Worm (Caenorhabditis elegans) whole organism, early embryonic: ENCODE data around the gene T09D3.9.

Experiments
- B0310.2 ChIP-seq: sonication (generic microtip); optimal IDR thresholded peaks from 2 replicates; lab custom pipeline; 2016; ENCODE audit warnings: mild to moderate bottlenecking, missing genetic modification characterization, missing compliant biosample characterization
- F13C5.2 ChIP-seq: sonication (generic microtip); optimal IDR thresholded peaks from 2 replicates; lab custom pipeline; 2017; ENCODE audit warnings: mild to moderate bottlenecking, missing genetic modification characterization, inconsistent platforms, missing compliant biosample characterization
- aly-1 ChIP-seq: sonication (generic microtip); optimal IDR thresholded peaks from 2 replicates; lab custom pipeline; 2016; ENCODE audit warnings: missing genetic modification characterization, missing compliant biosample characterization
- ama-1 ChIP-seq: fragments of 150-350 bp; optimal IDR thresholded peaks from 2 replicates; lab custom pipeline; 2014
- ceh-13 ChIP-seq: fragments of 200-800 bp; sonication (Bioruptor generic); optimal IDR thresholded peaks from 2 replicates; lab custom pipeline; 2018; ENCODE audit warnings: mild to moderate bottlenecking, missing genetic modification characterization, missing compliant biosample characterization
- ceh-36 ChIP-seq: sonication (generic microtip); optimal IDR thresholded peaks from 2 replicates; lab custom pipeline; 2016; ENCODE audit warnings: missing genetic modification characterization, inconsistent platforms, missing compliant biosample characterization
- ets-7 ChIP-seq: sonication (generic microtip); optimal IDR thresholded peaks from 2 replicates; lab custom pipeline; 2016; ENCODE audit warnings: missing genotype, missing genetic modification characterization, missing compliant biosample characterization
- flt-1 ChIP-seq: fragments of 200-800 bp; sonication (Bioruptor generic); IDR thresholded peaks from 2 replicates; pipeline ENCODE4 v1.3.6; 2022; ENCODE audit warnings: missing genetic modification characterization, missing compliant biosample characterization
- hmbx-1 ChIP-seq: sonication (generic microtip); optimal IDR thresholded peaks from 2 replicates; lab custom pipeline; 2016; ENCODE audit warnings: mild to moderate bottlenecking, missing genetic modification characterization, missing compliant biosample characterization
- hmg-4 ChIP-seq: fragments of 200-800 bp; sonication (Bioruptor generic); optimal IDR thresholded peaks from 2 replicates; lab custom pipeline; 2018; ENCODE audit warnings: mild to moderate bottlenecking, missing genetic modification characterization, missing compliant biosample characterization
- hnd-1 ChIP-seq: sonication (generic microtip); optimal IDR thresholded peaks from 2 replicates; lab custom pipeline; 2016; ENCODE audit warnings: missing genetic modification characterization, missing compliant biosample characterization
- pes-1 ChIP-seq: fragments of 200-800 bp; sonication (Bioruptor generic); IDR thresholded peaks from 2 replicates; pipeline ENCODE4 v1.3.6; 2022; ENCODE audit warnings: missing genetic modification reagents, missing genetic modification characterization, missing compliant biosample characterization
- scrt-1 ChIP-seq: fragments of 200-800 bp; sonication (Bioruptor generic); IDR thresholded peaks from 2 replicates; pipeline ENCODE4 v1.3.6; 2022; ENCODE audit warnings: missing genetic modification characterization, missing compliant biosample characterization
- sea-1 ChIP-seq: fragments of 200-800 bp; sonication (Bioruptor generic); conservative IDR thresholded peaks from 2 replicates; pipeline ENCODE4 v1.3.6; 2022; ENCODE audit warnings: missing genetic modification characterization, missing compliant biosample characterization
- tbx-11 ChIP-seq: fragments of 200-800 bp; sonication (Bioruptor generic); IDR thresholded peaks from 2 replicates; pipeline ENCODE4 v1.3.6; 2022; ENCODE audit warnings: missing genetic modification characterization, missing compliant biosample characterization
- tbx-37 ChIP-seq: fragments of 200-800 bp; sonication (Bioruptor generic); conservative IDR thresholded peaks from 2 replicates; pipeline ENCODE4 v1.3.6; 2022; ENCODE audit warnings: missing genetic modification reagents, missing genetic modification characterization, missing compliant biosample characterization
- tra-4 ChIP-seq: sonication (generic microtip); optimal IDR thresholded peaks from 2 replicates; lab custom pipeline; 2017; ENCODE audit warnings: missing genetic modification characterization, missing compliant biosample characterization

The T09D3.9 gene

ce11 chrV:5368792-5369191 is at the start of gene T09D3.9:
TSS of gene T09D3.9 (minus strand) at chrV:5368892.
- TF ChIP-seq hnd-1 (tag; lab: Kevin White, UChicago) (no peak), ceh-13 (no peak), tbx-11 (no peak), hmg-4 (no peak), B0310.2 (tag; lab: Kevin White, UChicago) (no peak), sea-1 (GFP tag; lab: Robert Waterston, UW) (no peak), ceh-36 (tag; lab: Kevin White, UChicago) (no peak), scrt-1 (GFP tag; lab: Robert Waterston, UW) (no peak), ets-7 (tag; lab: Kevin White, UChicago) (no peak), pes-1 (GFP tag; lab: Robert Waterston, UW) (no peak), ama-1 (lab: Kevin White, UChicago) (no peak), tra-4 (tag; lab: Kevin White, UChicago) (no peak), hmbx-1 (no peak), F13C5.2 (tag; lab: Kevin White, UChicago) (no peak), flt-1 (GFP tag; lab: Robert Waterston, UW) (no peak), aly-1 (tag; lab: Kevin White, UChicago) (no peak), tbx-37 (no peak)

- TF ChIP-seq F13C5.2 (tag; lab: Kevin White, UChicago) (no peak), hmg-4 (no peak), sea-1 (GFP tag; lab: Robert Waterston, UW) (no peak), hnd-1 (tag; lab: Kevin White, UChicago) (no peak), tra-4 (tag; lab: Kevin White, UChicago) (no peak), tbx-11 (no peak), aly-1 (tag; lab: Kevin White, UChicago) (no peak), hmbx-1 (no peak), B0310.2 (tag; lab: Kevin White, UChicago) (no peak), flt-1 (GFP tag; lab: Robert Waterston, UW) (no peak), scrt-1 (GFP tag; lab: Robert Waterston, UW) (no peak), pes-1 (GFP tag; lab: Robert Waterston, UW) (no peak), ceh-13 (no peak), ets-7 (tag; lab: Kevin White, UChicago) (no peak), ama-1 (lab: Kevin White, UChicago) (no peak)
Observed at ce11 chrV:5412808-5413405, 44.2 kb upstream of the T09D3.9 start, which contains the start of gene F08F3.10. TSS of gene F08F3.10 (plus strand) at chrV:5413355.

DNA sequence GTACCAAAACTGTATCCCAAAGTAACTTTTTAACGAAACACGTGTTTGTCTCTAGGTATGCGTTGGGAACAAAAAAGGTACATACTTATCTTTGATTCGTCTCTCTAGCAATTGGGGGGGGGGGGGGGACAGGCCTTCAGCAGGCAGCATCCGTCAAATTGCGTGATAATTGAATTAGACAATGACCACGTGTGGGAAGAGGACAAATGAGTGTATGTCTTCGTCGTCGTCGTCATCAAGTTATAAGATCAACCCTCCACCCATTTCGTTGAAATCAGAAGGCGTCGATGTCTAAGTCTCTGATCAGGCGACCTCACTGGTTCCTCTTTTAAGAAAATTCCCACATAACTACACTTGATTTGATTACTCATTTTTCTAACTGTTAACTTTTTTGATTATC is 42.0 kb upstream of the T09D3.9 start, which contains the start of gene F08F3.4:
F08F3.4 (plus strand) TSS at position 277 of the 400 bp plus-strand sequence.
- TF ChIP-seq hnd-1 (tag; lab: Kevin White, UChicago) (no peak), scrt-1 (GFP tag; lab: Robert Waterston, UW) (no peak), tbx-11 (no peak), ama-1 (lab: Kevin White, UChicago) (no peak), aly-1 (tag; lab: Kevin White, UChicago) (no peak), F13C5.2 (tag; lab: Kevin White, UChicago) (no peak), pes-1 (GFP tag; lab: Robert Waterston, UW) (no peak), B0310.2 (tag; lab: Kevin White, UChicago) (no peak), sea-1 (GFP tag; lab: Robert Waterston, UW) (no peak), ceh-13 (no peak), hmbx-1 (no peak), tbx-37 (no peak)

- TF ChIP-seq ets-7 (tag; lab: Kevin White, UChicago) (no peak), ceh-36 (tag; lab: Kevin White, UChicago) (no peak), aly-1 (tag; lab: Kevin White, UChicago) (no peak), hnd-1 (tag; lab: Kevin White, UChicago) (no peak), hmg-4 (no peak), ama-1 (lab: Kevin White, UChicago) (no peak), scrt-1 (GFP tag; lab: Robert Waterston, UW) (no peak), tra-4 (tag; lab: Kevin White, UChicago) (no peak), tbx-37 (no peak), tbx-11 (no peak), B0310.2 (tag; lab: Kevin White, UChicago) (no peak)
Observed at ce11 chrV:5408921-5409320, 40.2 kb upstream of the T09D3.9 start.

DNA sequence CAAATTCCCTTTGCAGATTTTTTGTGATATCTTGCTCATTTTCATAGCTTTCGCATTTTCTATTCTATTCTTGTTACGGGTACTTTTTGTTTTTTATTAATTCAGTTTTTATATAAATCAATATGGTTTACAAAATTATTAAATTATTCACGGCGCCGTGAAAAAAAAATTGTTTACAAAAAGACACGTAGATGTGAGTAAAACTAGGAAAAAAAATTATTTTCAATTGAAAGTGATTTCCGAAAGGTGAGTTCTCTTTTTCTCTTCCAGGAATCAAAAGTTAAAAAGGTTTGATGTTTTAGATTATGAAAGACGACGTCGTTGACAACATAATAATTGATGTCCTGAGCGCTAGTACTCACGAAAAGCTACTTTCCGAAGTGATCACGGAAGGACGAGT is 39.5 kb upstream of the T09D3.9 start, which contains the start of gene C25A6.1:
C25A6.1 (plus strand) TSS at position 301 of the 400 bp plus-strand sequence.
- TF ChIP-seq ceh-13, result no peak
- no peak for TF ChIP-seq ama-1 (lab: Kevin White, UChicago)
- TF ChIP-seq ceh-36 (tag; lab: Kevin White, UChicago), result no peak
- no peak for TF ChIP-seq pes-1 (GFP tag; lab: Robert Waterston, UW)
- TF ChIP-seq hmg-4, result no peak

ce11 chrV:5405053-5405452 is 36.4 kb upstream of the T09D3.9 start, which contains the start of gene dmsr-7:
TSS of gene dmsr-7 (plus strand) at chrV:5405353.
- TF ChIP-seq pes-1 (GFP tag; lab: Robert Waterston, UW) (no peak), hnd-1 (tag; lab: Kevin White, UChicago) (no peak), tbx-11 (no peak), ets-7 (tag; lab: Kevin White, UChicago) (no peak), ama-1 (lab: Kevin White, UChicago) (no peak)

DNA sequence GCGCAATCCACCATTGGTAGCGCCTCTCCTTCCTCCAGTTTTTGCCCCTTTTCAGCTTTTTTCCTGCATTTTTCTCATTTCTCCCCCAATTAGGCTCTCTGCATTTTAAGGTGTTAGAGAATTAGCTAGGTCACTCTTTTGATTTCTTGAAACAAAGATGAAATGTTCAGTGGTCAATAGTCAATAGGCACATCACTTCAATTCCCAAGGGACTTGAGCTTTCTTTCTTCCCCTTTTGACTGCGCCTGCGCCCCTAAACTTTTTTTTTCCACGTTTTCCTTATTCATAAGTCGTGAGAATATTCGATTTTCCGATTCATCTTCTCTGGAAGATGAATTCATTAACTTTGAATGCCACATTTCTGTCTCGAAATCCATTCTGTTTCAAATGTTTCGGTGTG is 35.2 kb upstream of the T09D3.9 start:
- TF ChIP-seq ceh-36 (tag; lab: Kevin White, UChicago) (no peak), hnd-1 (tag; lab: Kevin White, UChicago) (no peak), ama-1 (lab: Kevin White, UChicago) (no peak), tra-4 (tag; lab: Kevin White, UChicago) (no peak), B0310.2 (tag; lab: Kevin White, UChicago) (no peak), ceh-13 (no peak), F13C5.2 (tag; lab: Kevin White, UChicago) (no peak), tbx-37 (no peak), pes-1 (GFP tag; lab: Robert Waterston, UW) (no peak), aly-1 (tag; lab: Kevin White, UChicago) (no peak), hmbx-1 (no peak), scrt-1 (GFP tag; lab: Robert Waterston, UW) (no peak), sea-1 (GFP tag; lab: Robert Waterston, UW) (no peak), ets-7 (tag; lab: Kevin White, UChicago) (no peak)
